Fruit fly (Drosophila melanogaster): ENCODE results near the gene dia.

DNA sequence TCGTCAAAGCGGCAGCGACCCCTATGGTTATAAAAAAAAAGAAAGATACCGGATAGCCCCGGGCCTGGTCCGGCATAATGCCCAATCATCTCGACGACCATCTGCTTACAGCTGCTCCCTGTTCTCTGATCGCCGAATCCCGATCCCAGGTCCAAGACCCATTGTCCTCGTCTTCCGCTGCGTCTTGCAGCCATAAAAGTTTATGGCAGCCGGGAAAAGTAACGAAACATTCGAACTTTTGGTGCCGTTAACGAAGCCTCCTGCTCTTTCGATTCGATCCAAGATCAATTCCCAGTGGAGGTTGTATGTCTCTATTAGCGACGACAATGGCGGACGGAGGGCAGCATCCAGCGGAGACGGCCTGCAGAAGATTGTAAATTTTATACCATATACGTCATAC is 27.4 kb downstream of the dia start:
- no peak for TF ChIP-seq Dll (optimal IDR thresholded peaks at IDR 0.05)
- TF ChIP-seq CG8478 (optimal IDR thresholded peaks at IDR 0.05): no peak

Measured in whole organism.